Fruit fly (Drosophila melanogaster) S2 (cell line): Measurements from ENCODE around the gene CG43346.

ENCODE experiments used
- CG8478 ChIP-seq: fragments of >200 bp; optimal IDR thresholded peaks from 2 replicates; lab custom pipeline; 2018
- CTCF ChIP-seq, 2 experiments: fragments of >200 bp; optimal IDR thresholded peaks; 2 replicates each; lab custom pipeline; 2018

- TF ChIP-seq CG8478 (lab: Kevin White, UChicago) (no peak), CTCF (optimal IDR thresholded peaks at IDR 0.05; lab: Kevin White, UChicago) (no peak)
These were observed 25.9 kb downstream of the CG43346 start for dm6 chr2L:21142501-21142849.
